Worm (Caenorhabditis elegans) whole organism, late embryonic: ENCODE data around the gene C49A9.9.

Experiments
- F13H6.1 ChIP-seq: sonication (generic microtip); optimal IDR thresholded peaks from 2 replicates; lab custom pipeline; 2016; ENCODE audit warnings: missing genetic modification characterization, missing compliant biosample characterization
- K02D7.2 ChIP-seq: sonication (generic microtip); optimal IDR thresholded peaks from 2 replicates; lab custom pipeline; 2017; ENCODE audit warnings: mild to moderate bottlenecking, missing genetic modification characterization, missing compliant biosample characterization
- K09A11.1 ChIP-seq: sonication (generic microtip); optimal IDR thresholded peaks from 2 replicates; lab custom pipeline; 2017; ENCODE audit warnings: antibody characterized with exemption, mild to moderate bottlenecking, missing genetic modification characterization, missing compliant biosample characterization; ENCODE audit not compliant: insufficient read depth
- Y22D7AL.16 ChIP-seq: sonication (generic microtip); optimal IDR thresholded peaks from 2 replicates; lab custom pipeline; 2016; ENCODE audit warnings: missing genetic modification characterization, missing compliant biosample characterization
- ahr-1 ChIP-seq: sonication (generic microtip); optimal IDR thresholded peaks from 2 replicates; lab custom pipeline; 2016; ENCODE audit warnings: missing genetic modification characterization, missing compliant biosample characterization
- ceh-18 ChIP-seq: sonication (generic microtip); optimal IDR thresholded peaks from 2 replicates; lab custom pipeline; 2016; ENCODE audit warnings: missing genetic modification characterization, missing compliant biosample characterization
- ceh-19 ChIP-seq: fragments of 200-800 bp; sonication (Bioruptor generic); optimal IDR thresholded peaks from 2 replicates; lab custom pipeline; 2018; ENCODE audit warnings: mild to moderate bottlenecking, missing genetic modification characterization, missing compliant biosample characterization
- ceh-2 ChIP-seq: sonication (generic microtip); optimal IDR thresholded peaks from 2 replicates; lab custom pipeline; 2016; ENCODE audit warnings: missing genotype, missing genetic modification characterization, missing compliant biosample characterization
- ceh-34 ChIP-seq: sonication (generic microtip); optimal IDR thresholded peaks from 2 replicates; lab custom pipeline; 2016; ENCODE audit warnings: mild to moderate bottlenecking, missing genetic modification characterization, missing compliant biosample characterization
- ceh-45 ChIP-seq: fragments of 200-800 bp; sonication (Bioruptor generic); IDR thresholded peaks from 2 replicates; pipeline ENCODE4 v1.3.6; 2022; ENCODE audit warnings: missing genetic modification reagents, missing genetic modification characterization, missing compliant biosample characterization
- ceh-48 ChIP-seq: sonication (generic microtip); optimal IDR thresholded peaks from 2 replicates; lab custom pipeline; 2016; ENCODE audit warnings: missing genetic modification characterization, inconsistent platforms, missing compliant biosample characterization
- ceh-9 ChIP-seq: sonication (generic microtip); optimal IDR thresholded peaks from 2 replicates; lab custom pipeline; 2016; ENCODE audit warnings: mild to moderate bottlenecking, missing genetic modification characterization, inconsistent platforms, missing compliant biosample characterization
- che-1 ChIP-seq: sonication (generic microtip); optimal IDR thresholded peaks from 2 replicates; lab custom pipeline; 2016; ENCODE audit warnings: mild to moderate bottlenecking, missing genetic modification characterization, missing compliant biosample characterization
- dmd-4 ChIP-seq: sonication (generic microtip); optimal IDR thresholded peaks from 2 replicates; lab custom pipeline; 2016; ENCODE audit warnings: borderline replicate concordance, missing genetic modification characterization, missing compliant biosample characterization
- dve-1 ChIP-seq: sonication (generic microtip); optimal IDR thresholded peaks from 2 replicates; lab custom pipeline; 2017; ENCODE audit warnings: antibody characterized with exemption, mild to moderate bottlenecking, missing genetic modification characterization, missing compliant biosample characterization
- elt-2 ChIP-seq: sonication (generic microtip); optimal IDR thresholded peaks from 2 replicates; lab custom pipeline; 2016; ENCODE audit warnings: missing genetic modification reagents, missing genetic modification characterization, missing compliant biosample characterization
- elt-4 ChIP-seq: sonication (generic microtip); optimal IDR thresholded peaks from 2 replicates; lab custom pipeline; 2016; ENCODE audit warnings: missing genetic modification characterization, missing compliant biosample characterization
- ets-4 ChIP-seq: sonication (generic microtip); optimal IDR thresholded peaks from 2 replicates; lab custom pipeline; 2016; ENCODE audit warnings: missing genetic modification characterization, missing compliant biosample characterization
- eyg-1 ChIP-seq: sonication (generic microtip); optimal IDR thresholded peaks from 2 replicates; lab custom pipeline; 2016; ENCODE audit warnings: missing genotype, missing genetic modification characterization, missing compliant biosample characterization
- fkh-10 ChIP-seq: fragments of 150-350 bp; optimal IDR thresholded peaks from 2 replicates; lab custom pipeline; 2014; ENCODE audit warnings: missing biosample characterization, missing genetic modification reagents, missing genetic modification characterization
- gmeb-2 ChIP-seq: sonication (generic microtip); optimal IDR thresholded peaks from 2 replicates; lab custom pipeline; 2016; ENCODE audit warnings: missing genetic modification characterization, inconsistent platforms, missing compliant biosample characterization
- hlh-13 ChIP-seq: fragments of 200-800 bp; sonication (Bioruptor generic); optimal IDR thresholded peaks from 2 replicates; lab custom pipeline; 2018; ENCODE audit warnings: mild to moderate bottlenecking, missing genetic modification characterization, missing compliant biosample characterization
- hlh-15 ChIP-seq: sonication (generic microtip); optimal IDR thresholded peaks from 2 replicates; lab custom pipeline; 2016; ENCODE audit warnings: missing genetic modification characterization, missing compliant biosample characterization
- lim-6 ChIP-seq: sonication (generic microtip); optimal IDR thresholded peaks from 2 replicates; lab custom pipeline; 2016; ENCODE audit warnings: missing genetic modification characterization, missing compliant biosample characterization
- madf-2 ChIP-seq: sonication (generic microtip); optimal IDR thresholded peaks from 2 replicates; lab custom pipeline; 2017; ENCODE audit warnings: missing genetic modification characterization, missing compliant biosample characterization
- mec-3 ChIP-seq: sonication (generic microtip); optimal IDR thresholded peaks from 2 replicates; lab custom pipeline; 2016; ENCODE audit warnings: borderline replicate concordance, missing genetic modification characterization, missing compliant biosample characterization
- nfya-1 ChIP-seq: sonication (generic microtip); optimal IDR thresholded peaks from 2 replicates; lab custom pipeline; 2017; ENCODE audit warnings: missing genetic modification characterization, mild to moderate bottlenecking, missing compliant biosample characterization, antibody characterized with exemption, moderate library complexity
- nhr-11 ChIP-seq: fragments of 150-350 bp; optimal IDR thresholded peaks from 2 replicates; lab custom pipeline; 2014; ENCODE audit warnings: missing biosample characterization, missing genetic modification characterization
- nhr-232 ChIP-seq: sonication (generic microtip); optimal IDR thresholded peaks from 2 replicates; lab custom pipeline; 2016; ENCODE audit warnings: missing genetic modification characterization, missing compliant biosample characterization
- npax-4 ChIP-seq: sonication (generic microtip); optimal IDR thresholded peaks from 2 replicates; lab custom pipeline; 2016; ENCODE audit warnings: missing genetic modification characterization, missing compliant biosample characterization
- pag-3 ChIP-seq: sonication (generic microtip); optimal IDR thresholded peaks from 2 replicates; lab custom pipeline; 2016; ENCODE audit warnings: missing compliant biosample characterization, missing genetic modification characterization, borderline replicate concordance
- pax-1 ChIP-seq: fragments of 150-350 bp; optimal IDR thresholded peaks from 2 replicates; lab custom pipeline; 2014; ENCODE audit warnings: missing biosample characterization, missing genetic modification characterization
- pha-2 ChIP-seq: sonication (generic microtip); optimal IDR thresholded peaks from 2 replicates; lab custom pipeline; 2017; ENCODE audit warnings: mild to moderate bottlenecking, missing genetic modification characterization, missing compliant biosample characterization
- pha-4 ChIP-seq: fragments of 150-350 bp; optimal IDR thresholded peaks from 2 replicates; lab custom pipeline; 2018; ENCODE audit warnings: missing biosample characterization, missing genetic modification reagents, missing genetic modification characterization
- pqm-1 ChIP-seq: sonication (generic microtip); optimal IDR thresholded peaks from 2 replicates; lab custom pipeline; 2016; ENCODE audit warnings: missing genetic modification characterization, missing compliant biosample characterization
- pros-1 ChIP-seq: fragments of 150-350 bp; optimal IDR thresholded peaks from 2 replicates; lab custom pipeline; 2014; ENCODE audit warnings: missing biosample characterization, missing genetic modification reagents, missing genetic modification characterization
- ref-2 ChIP-seq: sonication (generic microtip); optimal IDR thresholded peaks from 2 replicates; lab custom pipeline; 2016; ENCODE audit warnings: missing genetic modification characterization, missing compliant biosample characterization
- rnt-1 ChIP-seq: sonication (generic microtip); optimal IDR thresholded peaks from 2 replicates; lab custom pipeline; 2016; ENCODE audit warnings: missing genetic modification characterization, missing compliant biosample characterization
- sdc-2 ChIP-seq: sonication (generic microtip); optimal IDR thresholded peaks from 2 replicates; lab custom pipeline; 2016; ENCODE audit warnings: missing genotype, missing genetic modification characterization, missing compliant biosample characterization
- sox-2 ChIP-seq: fragments of 200-800 bp; sonication (Bioruptor generic); IDR thresholded peaks from 2 replicates; pipeline ENCODE4 v1.3.6; 2022; ENCODE audit warnings: missing genetic modification reagents, missing genetic modification characterization, missing compliant biosample characterization
- sox-4 ChIP-seq: sonication (generic microtip); optimal IDR thresholded peaks from 2 replicates; lab custom pipeline; 2017; ENCODE audit warnings: mild to moderate bottlenecking, missing genetic modification characterization, inconsistent platforms, missing compliant biosample characterization
- syd-9 ChIP-seq: sonication (generic microtip); optimal IDR thresholded peaks from 2 replicates; lab custom pipeline; 2016; ENCODE audit warnings: mild to moderate bottlenecking, missing genetic modification characterization, moderate library complexity, missing compliant biosample characterization
- tbx-2 ChIP-seq: sonication (generic microtip); optimal IDR thresholded peaks from 2 replicates; lab custom pipeline; 2016; ENCODE audit warnings: missing genetic modification characterization, missing compliant biosample characterization
- tbx-7 ChIP-seq: sonication (generic microtip); optimal IDR thresholded peaks from 2 replicates; lab custom pipeline; 2016; ENCODE audit warnings: missing genotype, missing genetic modification characterization, missing compliant biosample characterization
- unc-42 ChIP-seq: sonication (generic microtip); optimal IDR thresholded peaks from 2 replicates; lab custom pipeline; 2016; ENCODE audit warnings: missing genotype, missing genetic modification characterization, missing compliant biosample characterization
- unc-55 ChIP-seq: sonication (generic microtip); optimal IDR thresholded peaks from 2 replicates; lab custom pipeline; 2017; ENCODE audit warnings: missing biosample characterization, missing genetic modification reagents, missing genetic modification characterization
- unc-86 ChIP-seq: sonication (generic microtip); optimal IDR thresholded peaks from 2 replicates; lab custom pipeline; 2016; ENCODE audit warnings: missing genetic modification characterization, missing compliant biosample characterization
- zip-5 ChIP-seq: sonication (generic microtip); optimal IDR thresholded peaks from 2 replicates; lab custom pipeline; 2016; ENCODE audit warnings: missing genetic modification characterization, missing compliant biosample characterization
- ztf-16 ChIP-seq: sonication (generic microtip); optimal IDR thresholded peaks from 2 replicates; lab custom pipeline; 2017; ENCODE audit warnings: missing genetic modification characterization, missing compliant biosample characterization

C49A9.9 gene

ce11 chrIV:6201769-6202168 is 15.4 kb upstream of the C49A9.9 start, which contains the start of gene tkr-2:
Gene tkr-2, plus strand, starts transcription at chrIV:6202069.
- TF ChIP-seq pax-1 (tag; lab: Kevin White, UChicago) (no peak), madf-2 (tag; lab: Kevin White, UChicago) (no peak), sdc-2 (no peak), syd-9 (tag; lab: Kevin White, UChicago) (no peak), ets-4 (tag; lab: Kevin White, UChicago) (no peak), rnt-1 (tag; lab: Kevin White, UChicago) (no peak), pha-2 (tag; lab: Kevin White, UChicago) (no peak), lim-6 (tag; lab: Kevin White, UChicago) (no peak), ahr-1 (no peak), ceh-45 (GFP tag; lab: Robert Waterston, UW) (no peak), K02D7.2 (tag; lab: Kevin White, UChicago) (no peak), hlh-13 (GFP tag; lab: Kevin White, UChicago) (no peak), K09A11.1 (tag; lab: Kevin White, UChicago) (no peak)

DNA sequence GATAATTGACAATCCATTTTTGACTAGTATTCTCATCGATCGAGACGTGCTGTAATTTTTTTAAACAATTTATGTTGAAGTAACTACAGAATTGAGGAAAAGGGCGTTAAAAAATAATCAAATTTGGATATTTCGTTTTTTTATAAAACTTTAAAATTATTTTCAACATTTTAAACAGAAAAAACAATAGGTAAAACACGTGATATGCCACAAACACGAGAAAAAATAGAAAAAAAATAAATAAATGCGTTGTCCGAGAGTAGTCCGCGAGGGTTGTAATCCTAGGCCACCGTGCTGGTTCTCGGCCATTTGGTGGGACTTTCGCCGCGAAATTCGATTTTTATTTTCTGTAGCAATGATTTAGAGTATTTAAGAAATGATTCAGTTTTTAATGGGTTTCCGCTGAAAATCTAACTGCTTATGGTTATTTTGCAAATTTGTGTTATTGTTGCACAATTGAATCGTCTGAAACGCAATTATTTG is 10.8 kb upstream of the C49A9.9 start, which contains the start of gene C49A9.10:
Gene C49A9.10 (minus strand): TSS at position 51 of the 483 bp plus-strand sequence.
- no peak for TF ChIP-seq fkh-10 (GFP tag; lab: Kevin White, UChicago)
- no peak for TF ChIP-seq nhr-232 (tag; lab: Kevin White, UChicago)
- peak; percentile 91 for TF ChIP-seq ets-4 (tag; lab: Kevin White, UChicago)
- peak; percentile 79 for TF ChIP-seq ref-2 (tag; lab: Kevin White, UChicago)
- TF ChIP-seq Y22D7AL.16 (tag; lab: Kevin White, UChicago): no peak
- TF ChIP-seq ahr-1: peak; percentile 37
- TF ChIP-seq sdc-2: peak; percentile 64
- no peak for TF ChIP-seq dve-1 (tag; lab: Kevin White, UChicago)
- no peak for TF ChIP-seq che-1 (tag; lab: Kevin White, UChicago)
- TF ChIP-seq pros-1 (tag; lab: Kevin White, UChicago): no peak
- peak; percentile 60 for TF ChIP-seq F13H6.1 (tag; lab: Kevin White, UChicago)
- peak; percentile 50 for TF ChIP-seq nfya-1 (tag; lab: Kevin White, UChicago)
- peak; percentile 61 for TF ChIP-seq ceh-34 (tag; lab: Kevin White, UChicago)
- no peak for TF ChIP-seq sox-2 (GFP tag; lab: Robert Waterston, UW)
- peak; percentile 18 for TF ChIP-seq syd-9 (tag; lab: Kevin White, UChicago)
- TF ChIP-seq unc-55 (GFP tag; lab: Kevin White, UChicago): no peak
- TF ChIP-seq rnt-1 (tag; lab: Kevin White, UChicago): peak; percentile 68
- TF ChIP-seq hlh-15 (tag; lab: Kevin White, UChicago): no peak
- no peak for TF ChIP-seq nhr-11 (tag; lab: Kevin White, UChicago)
- TF ChIP-seq ceh-48: no peak
- TF ChIP-seq tbx-7 (tag; lab: Kevin White, UChicago): peak; percentile 96
- TF ChIP-seq ceh-9: no peak
- TF ChIP-seq ceh-45 (GFP tag; lab: Robert Waterston, UW): 0 out of 2 replicates have a peak, but pooled peaks have one; percentile 35
- no peak for TF ChIP-seq eyg-1 (tag; lab: Kevin White, UChicago)
- peak; percentile 22 for TF ChIP-seq ztf-16
- peak; percentile 69 for TF ChIP-seq zip-5
- peak; percentile 45 for TF ChIP-seq pqm-1
- peak; percentile 50 for TF ChIP-seq unc-86 (tag; lab: Kevin White, UChicago)
- peak; percentile 87 for TF ChIP-seq mec-3
- peak; percentile 67 for TF ChIP-seq lim-6 (tag; lab: Kevin White, UChicago)
- TF ChIP-seq dmd-4 (tag; lab: Kevin White, UChicago): no peak
- peak; percentile 91 for TF ChIP-seq ceh-2 (tag; lab: Kevin White, UChicago)
- peak; percentile 89 for TF ChIP-seq tbx-2 (tag; lab: Kevin White, UChicago)
- no peak for TF ChIP-seq elt-4
- peak; percentile 33 for TF ChIP-seq gmeb-2
- no peak for TF ChIP-seq K09A11.1 (tag; lab: Kevin White, UChicago)
- TF ChIP-seq pha-4: no peak
- no peak for TF ChIP-seq hlh-13 (GFP tag; lab: Kevin White, UChicago)
- peak; percentile 77 for TF ChIP-seq elt-2 (tag; lab: Kevin White, UChicago)
- no peak for TF ChIP-seq npax-4
- no peak for TF ChIP-seq ceh-18
- TF ChIP-seq pax-1 (tag; lab: Kevin White, UChicago): no peak
- no peak for TF ChIP-seq pag-3 (tag; lab: Kevin White, UChicago)
- no peak for TF ChIP-seq sox-4
- no peak for TF ChIP-seq ceh-19 (GFP tag; lab: Kevin White, UChicago)
- peak; percentile 40 for TF ChIP-seq unc-42 (tag; lab: Kevin White, UChicago)
